Worm (Caenorhabditis elegans) whole organism, mixed stage, embryonic: ENCODE data around the gene C09F12.3.
A peak's percentile ranks its signal among the peaks of the same experiment; 100 is the strongest.

ENCODE experiments used
- M03D4.4 ChIP-seq: sonication (generic microtip); optimal IDR thresholded peaks from 2 replicates; lab custom pipeline; 2017; ENCODE audit warnings: mild to moderate bottlenecking, missing genetic modification characterization, missing compliant biosample characterization
- bed-3 ChIP-seq: fragments of 200-800 bp; sonication (Bioruptor generic); optimal IDR thresholded peaks from 3 replicates; lab custom pipeline; 2018; ENCODE audit warnings: mild to moderate bottlenecking, missing genetic modification characterization, moderate library complexity, missing compliant biosample characterization
- blmp-1 ChIP-seq: fragments of 150-350 bp; optimal IDR thresholded peaks from 2 replicates; lab custom pipeline; 2014; ENCODE audit warnings: missing biosample characterization, missing genetic modification characterization
- ceh-39 ChIP-seq: fragments of 150-350 bp; optimal IDR thresholded peaks from 2 replicates; lab custom pipeline; 2014; ENCODE audit warnings: missing biosample characterization, missing genetic modification characterization
- ceh-43 ChIP-seq: fragments of 200-800 bp; sonication (Bioruptor generic); optimal IDR thresholded peaks from 2 replicates; lab custom pipeline; 2018; ENCODE audit warnings: mild to moderate bottlenecking, missing genetic modification characterization, moderate library complexity, missing compliant biosample characterization
- ces-1 ChIP-seq: fragments of 150-350 bp; optimal IDR thresholded peaks from 2 replicates; lab custom pipeline; 2014; ENCODE audit warnings: missing biosample characterization, missing genetic modification reagents, missing genetic modification characterization
- cnd-1 ChIP-seq: fragments of 200-800 bp; sonication (Bioruptor generic); optimal IDR thresholded peaks from 2 replicates; lab custom pipeline; 2018; ENCODE audit warnings: mild to moderate bottlenecking, missing genetic modification characterization, missing compliant biosample characterization
- drap-1 ChIP-seq: fragments of 200-800 bp; sonication (Bioruptor generic); optimal IDR thresholded peaks from 3 replicates; lab custom pipeline; 2018; ENCODE audit warnings: mild to moderate bottlenecking, missing genetic modification characterization, missing compliant biosample characterization
- elt-1 ChIP-seq: sonication (generic microtip); optimal IDR thresholded peaks from 2 replicates; lab custom pipeline; 2017; ENCODE audit warnings: missing genetic modification characterization, mild to moderate bottlenecking, missing compliant biosample characterization, antibody characterized with exemption, moderate library complexity, borderline replicate concordance; ENCODE audit not compliant: insufficient read depth
- elt-3 ChIP-seq: fragments of 150-350 bp; optimal IDR thresholded peaks from 2 replicates; lab custom pipeline; 2014; ENCODE audit warnings: missing biosample characterization, missing genetic modification characterization
- flh-1 ChIP-seq: fragments of 200-800 bp; sonication (Bioruptor generic); optimal IDR thresholded peaks from 2 replicates; lab custom pipeline; 2018; ENCODE audit warnings: mild to moderate bottlenecking, missing genetic modification characterization, moderate library complexity, missing compliant biosample characterization
- ham-2 ChIP-seq: fragments of 200-800 bp; sonication (Bioruptor generic); optimal IDR thresholded peaks from 2 replicates; lab custom pipeline; 2018; ENCODE audit warnings: mild to moderate bottlenecking, missing genetic modification characterization, missing compliant biosample characterization
- hlh-1 ChIP-seq: fragments of 150-350 bp; optimal IDR thresholded peaks from 2 replicates; lab custom pipeline; 2014; ENCODE audit warnings: missing biosample characterization, missing genetic modification reagents, missing genetic modification characterization
- lin-13 ChIP-seq: fragments of 150-350 bp; optimal IDR thresholded peaks from 2 replicates; lab custom pipeline; 2014; ENCODE audit warnings: missing biosample characterization, missing genetic modification characterization
- lin-32 ChIP-seq: fragments of 200-800 bp; sonication (Bioruptor generic); optimal IDR thresholded peaks from 2 replicates; lab custom pipeline; 2018; ENCODE audit warnings: mild to moderate bottlenecking, missing genetic modification characterization, missing compliant biosample characterization
- lsy-2 ChIP-seq: fragments of 150-350 bp; optimal IDR thresholded peaks from 2 replicates; lab custom pipeline; 2014; ENCODE audit warnings: missing biosample characterization, missing genetic modification characterization
- mab-5 ChIP-seq: fragments of 150-350 bp; optimal IDR thresholded peaks from 2 replicates; lab custom pipeline; 2014; ENCODE audit warnings: missing biosample characterization, missing genetic modification characterization
- mep-1 ChIP-seq: fragments of 150-350 bp; optimal IDR thresholded peaks from 2 replicates; lab custom pipeline; 2017; ENCODE audit warnings: missing biosample characterization, missing genetic modification reagents, missing genetic modification characterization, inconsistent platforms
- mls-2 ChIP-seq: sonication (generic microtip); optimal IDR thresholded peaks from 2 replicates; lab custom pipeline; 2016; ENCODE audit warnings: mild to moderate bottlenecking, missing genetic modification characterization, moderate library complexity, missing compliant biosample characterization
- nhr-12 ChIP-seq: fragments of 150-350 bp; optimal IDR thresholded peaks from 2 replicates; lab custom pipeline; 2014; ENCODE audit warnings: missing biosample characterization, missing genetic modification characterization
- nhr-2 ChIP-seq: fragments of 150-350 bp; optimal IDR thresholded peaks from 2 replicates; lab custom pipeline; 2014; ENCODE audit warnings: missing biosample characterization, missing genetic modification characterization
- nhr-237 ChIP-seq: fragments of 150-350 bp; optimal IDR thresholded peaks from 2 replicates; lab custom pipeline; 2014; ENCODE audit warnings: missing biosample characterization, missing genetic modification characterization
- nhr-28 ChIP-seq: fragments of 150-350 bp; optimal IDR thresholded peaks from 2 replicates; lab custom pipeline; 2014; ENCODE audit warnings: missing biosample characterization, missing genetic modification characterization
- nhr-76 ChIP-seq: sonication (generic microtip); optimal IDR thresholded peaks from 2 replicates; lab custom pipeline; 2017; ENCODE audit warnings: missing biosample characterization, missing genetic modification characterization
- sem-2 ChIP-seq: fragments of 200-800 bp; sonication (Bioruptor generic); optimal IDR thresholded peaks from 2 replicates; lab custom pipeline; 2018; ENCODE audit warnings: mild to moderate bottlenecking, missing genetic modification characterization, missing compliant biosample characterization
- snpc-4 ChIP-seq: fragments of 150-350 bp; optimal IDR thresholded peaks from 2 replicates; lab custom pipeline; 2014; ENCODE audit warnings: missing biosample characterization, missing genetic modification characterization
- sptf-1 ChIP-seq: sonication (generic microtip); optimal IDR thresholded peaks from 2 replicates; lab custom pipeline; 2017; ENCODE audit warnings: mild to moderate bottlenecking, missing genetic modification characterization, moderate library complexity, missing compliant biosample characterization
- unc-120 ChIP-seq: sonication (generic microtip); optimal IDR thresholded peaks from 2 replicates; lab custom pipeline; 2017; ENCODE audit warnings: missing genetic modification characterization, missing compliant biosample characterization; ENCODE audit not compliant: poor library complexity, severe bottlenecking
- unc-39 ChIP-seq: fragments of 150-350 bp; optimal IDR thresholded peaks from 2 replicates; lab custom pipeline; 2014; ENCODE audit warnings: missing biosample characterization, missing genetic modification characterization
- unc-62 ChIP-seq: fragments of 150-350 bp; optimal IDR thresholded peaks from 2 replicates; lab custom pipeline; 2014; ENCODE audit warnings: missing biosample characterization, missing genetic modification reagents, missing genetic modification characterization
- zip-8 ChIP-seq: fragments of 150-350 bp; optimal IDR thresholded peaks from 2 replicates; lab custom pipeline; 2014; ENCODE audit warnings: missing biosample characterization, missing genetic modification characterization
- ztf-11 ChIP-seq: fragments of 150-350 bp; optimal IDR thresholded peaks from 2 replicates; lab custom pipeline; 2014; ENCODE audit warnings: missing biosample characterization, missing genetic modification characterization

C09F12.3 gene

ce11 chrX:11047183-11047582 is 4.5 kb upstream of the C09F12.3 start, which contains the start of gene clc-1:
Gene clc-1, plus strand, starts transcription at chrX:11047446.
- TF ChIP-seq lsy-2 (tag; lab: Kevin White, UChicago) (no peak), nhr-28 (no peak), ham-2 (GFP tag; lab: Kevin White, UChicago) (no peak), nhr-2 (no peak), nhr-12 (tag; lab: Kevin White, UChicago) (no peak), elt-1 (tag; lab: Kevin White, UChicago) (no peak), sem-2 (GFP tag; lab: Kevin White, UChicago) (no peak), hlh-1 (tag; lab: Kevin White, UChicago) (no peak), ceh-39 (no peak)

- TF ChIP-seq elt-1 (tag; lab: Kevin White, UChicago) (no peak), lsy-2 (tag; lab: Kevin White, UChicago) (no peak), snpc-4 (tag; lab: Kevin White, UChicago) (no peak), mls-2 (tag; lab: Kevin White, UChicago) (no peak), flh-1 (GFP tag; lab: Kevin White, UChicago) (no peak), ces-1 (GFP tag; lab: Kevin White, UChicago) (peak; percentile 70), nhr-76 (tag; lab: Kevin White, UChicago) (no peak), blmp-1 (tag; lab: Kevin White, UChicago) (no peak), sem-2 (GFP tag; lab: Kevin White, UChicago) (no peak)
These were observed 4.5 kb downstream of the C09F12.3 start for ce11 chrX:11038221-11038620.

ce11 chrX:11036114-11037087 is 6.3 kb downstream of the C09F12.3 start:
- no peak for TF ChIP-seq unc-39 (tag; lab: Kevin White, UChicago)
- TF ChIP-seq M03D4.4 (tag; lab: Kevin White, UChicago), result no peak
- peak; percentile 85 for TF ChIP-seq ham-2 (GFP tag; lab: Kevin White, UChicago)
- no peak for TF ChIP-seq drap-1
- no peak for TF ChIP-seq unc-62
- no peak for TF ChIP-seq ceh-39
- no peak for TF ChIP-seq flh-1 (GFP tag; lab: Kevin White, UChicago)
- no peak for TF ChIP-seq bed-3 (GFP tag; lab: Kevin White, UChicago)
- TF ChIP-seq hlh-1 (tag; lab: Kevin White, UChicago), result no peak
- TF ChIP-seq ceh-43 (GFP tag; lab: Kevin White, UChicago), result no peak
- peak; percentile 76 for TF ChIP-seq blmp-1 (tag; lab: Kevin White, UChicago)
- TF ChIP-seq elt-1 (tag; lab: Kevin White, UChicago), result peak; percentile 48
- no peak for TF ChIP-seq nhr-2

- TF ChIP-seq mep-1 (tag; lab: Kevin White, UChicago) (no peak), nhr-237 (no peak), ceh-43 (GFP tag; lab: Kevin White, UChicago) (no peak), sem-2 (GFP tag; lab: Kevin White, UChicago) (no peak), hlh-1 (tag; lab: Kevin White, UChicago) (peak; percentile 98), ceh-39 (no peak), lin-32 (GFP tag; lab: Kevin White, UChicago) (no peak), zip-8 (tag; lab: Kevin White, UChicago) (no peak), nhr-28 (no peak), M03D4.4 (tag; lab: Kevin White, UChicago) (peak; percentile 11), bed-3 (GFP tag; lab: Kevin White, UChicago) (no peak), mab-5 (no peak), elt-3 (tag; lab: Kevin White, UChicago) (no peak), mls-2 (tag; lab: Kevin White, UChicago) (no peak), unc-62 (peak; percentile 88), sptf-1 (tag; lab: Kevin White, UChicago) (no peak), nhr-76 (tag; lab: Kevin White, UChicago) (no peak), cnd-1 (no peak), elt-1 (tag; lab: Kevin White, UChicago) (no peak), flh-1 (GFP tag; lab: Kevin White, UChicago) (no peak), lin-13 (tag; lab: Kevin White, UChicago) (no peak), unc-120 (tag; lab: Kevin White, UChicago) (peak; percentile 83), ces-1 (GFP tag; lab: Kevin White, UChicago) (no peak), nhr-2 (no peak), drap-1 (no peak), unc-39 (tag; lab: Kevin White, UChicago) (no peak), ztf-11 (tag; lab: Kevin White, UChicago) (no peak), nhr-12 (tag; lab: Kevin White, UChicago) (no peak)
These were observed 7.1 kb downstream of the C09F12.3 start for ce11 chrX:11035563-11035962.
